Worm (Caenorhabditis elegans) whole organism, L4 larva: Measurements from ENCODE around the gene F47B8.18.

Experiments used
- F10B5.3 ChIP-seq: sonication (generic microtip); optimal IDR thresholded peaks from 2 replicates; lab custom pipeline; 2016; ENCODE audit warnings: mild to moderate bottlenecking, missing genetic modification characterization, missing compliant biosample characterization
- F37D6.2 ChIP-seq: sonication (generic microtip); optimal IDR thresholded peaks from 2 replicates; lab custom pipeline; 2016; ENCODE audit warnings: mild to moderate bottlenecking, missing genetic modification characterization, missing compliant biosample characterization
- F44E2.7 ChIP-seq: fragments of 200-800 bp; sonication (Bioruptor generic); IDR thresholded peaks from 2 replicates; pipeline ENCODE4 v2.1.2; 2022; ENCODE audit warnings: missing genetic modification characterization, missing compliant biosample characterization
- F49E8.2 ChIP-seq: sonication (generic microtip); optimal IDR thresholded peaks from 2 replicates; lab custom pipeline; 2016; ENCODE audit warnings: missing compliant biosample characterization, mild to moderate bottlenecking, missing genetic modification characterization, borderline replicate concordance
- Y105C5A.15 ChIP-seq: fragments of 200-800 bp; sonication (Bioruptor generic); IDR thresholded peaks from 2 replicates; pipeline ENCODE4 v1.3.6; 2022; ENCODE audit warnings: missing genetic modification characterization, missing compliant biosample characterization
- Y48G9A.11 ChIP-seq: fragments of 200-800 bp; sonication (Bioruptor generic); IDR thresholded peaks from 2 replicates; pipeline ENCODE4 v1.3.6; 2022; ENCODE audit warnings: missing genetic modification reagents, missing genetic modification characterization, missing compliant biosample characterization
- Y5F2A.4 ChIP-seq: fragments of 200-800 bp; sonication (Bioruptor generic); optimal IDR thresholded peaks from 2 replicates; lab custom pipeline; 2018; ENCODE audit warnings: mild to moderate bottlenecking, missing genetic modification characterization, missing compliant biosample characterization
- ZK337.2 ChIP-seq: fragments of 200-800 bp; sonication (Bioruptor generic); IDR thresholded peaks from 2 replicates; pipeline ENCODE4 v1.3.6; 2022; ENCODE audit warnings: missing genetic modification reagents, missing genetic modification characterization, missing compliant biosample characterization
- aha-1 ChIP-seq: fragments of 150-350 bp; peaks from one replicate; lab custom pipeline; 2014; ENCODE audit warnings: missing biosample characterization, missing genetic modification characterization
- aly-2 ChIP-seq: sonication (generic microtip); optimal IDR thresholded peaks from 2 replicates; lab custom pipeline; 2018; ENCODE audit warnings: missing biosample characterization, missing genetic modification characterization
- ama-1 ChIP-seq: fragments of 150-350 bp; optimal IDR thresholded peaks from 2 replicates; lab custom pipeline; 2014; ENCODE audit warnings: inconsistent platforms, mixed read lengths
- attf-4 ChIP-seq: sonication (generic microtip); optimal IDR thresholded peaks from 3 replicates; lab custom pipeline; 2017; ENCODE audit warnings: missing biosample characterization, missing genetic modification characterization
- ceh-20 ChIP-seq: fragments of 200-800 bp; sonication (Bioruptor generic); IDR thresholded peaks from 2 replicates; pipeline ENCODE4 v1.3.6; 2022; ENCODE audit warnings: missing genetic modification reagents, missing genetic modification characterization, missing compliant biosample characterization
- ceh-82 ChIP-seq: sonication (generic microtip); optimal IDR thresholded peaks from 2 replicates; lab custom pipeline; 2017; ENCODE audit warnings: missing biosample characterization, missing genetic modification characterization
- daf-19 ChIP-seq: fragments of 200-800 bp; sonication (Bioruptor generic); conservative IDR thresholded peaks from 2 replicates; pipeline ENCODE4 v1.3.6; 2022; ENCODE audit warnings: missing genetic modification characterization, missing compliant biosample characterization
- egl-27 ChIP-seq: sonication (generic microtip); optimal IDR thresholded peaks from 3 replicates; lab custom pipeline; 2017; ENCODE audit warnings: missing biosample characterization, missing genetic modification reagents, missing genetic modification characterization
- fkh-10 ChIP-seq: fragments of 150-350 bp; optimal IDR thresholded peaks from 2 replicates; lab custom pipeline; 2014; ENCODE audit warnings: missing biosample characterization, missing genetic modification reagents, missing genetic modification characterization
- fos-1 ChIP-seq: fragments of 150-350 bp; optimal IDR thresholded peaks from 2 replicates; lab custom pipeline; 2014; ENCODE audit warnings: missing biosample characterization, missing genetic modification characterization
- gei-8 ChIP-seq: fragments of 200-800 bp; sonication (Bioruptor generic); optimal IDR thresholded peaks from 2 replicates; lab custom pipeline; 2018; ENCODE audit warnings: mild to moderate bottlenecking, missing genetic modification characterization, missing compliant biosample characterization
- hlh-30 ChIP-seq: sonication (generic microtip); optimal IDR thresholded peaks from 2 replicates; lab custom pipeline; 2017; ENCODE audit warnings: antibody characterized with exemption, mild to moderate bottlenecking, missing genetic modification characterization, missing compliant biosample characterization; ENCODE audit not compliant: insufficient read depth
- hmg-1.1 ChIP-seq: fragments of 200-800 bp; sonication (Bioruptor generic); IDR thresholded peaks from 2 replicates; pipeline ENCODE4 v1.3.6; 2022; ENCODE audit warnings: missing genetic modification reagents, missing genetic modification characterization, missing compliant biosample characterization
- jun-1 ChIP-seq: fragments of 150-350 bp; optimal IDR thresholded peaks from 2 replicates; lab custom pipeline; 2014; ENCODE audit warnings: missing biosample characterization, missing genetic modification reagents, missing genetic modification characterization
- lin-1 ChIP-seq: fragments of 200-800 bp; sonication (Bioruptor generic); IDR thresholded peaks from 2 replicates; pipeline ENCODE4 v1.3.6; 2022; ENCODE audit warnings: missing genetic modification reagents, missing genetic modification characterization, missing compliant biosample characterization
- lin-15B ChIP-seq: fragments of 150-350 bp; sonication (generic microtip); optimal IDR thresholded peaks from 3 replicates; lab custom pipeline; 2014; ENCODE audit warnings: missing biosample characterization, missing genetic modification characterization
- lin-39 ChIP-seq: fragments of 150-350 bp; optimal IDR thresholded peaks from 2 replicates; lab custom pipeline; 2014; ENCODE audit warnings: missing biosample characterization, missing genetic modification reagents, missing genetic modification characterization
- lsy-2 ChIP-seq, 2 experiments: fragments of 150-350 bp in 1 of 2; sonication (generic microtip) in 1 of 2; optimal IDR thresholded peaks; 2 replicates each; lab custom pipeline; 2014 to 2017; ENCODE audit warnings: missing biosample characterization in 2 of 2, missing genetic modification characterization in 2 of 2
- madf-5 ChIP-seq, 2 experiments: fragments of 200-800 bp; sonication (Bioruptor generic); IDR thresholded peaks; 2 replicates each; pipeline ENCODE4 v1.3.6; 2022; ENCODE audit warnings: missing compliant biosample characterization in 2 of 2, missing genetic modification characterization in 2 of 2
- mdt-29 ChIP-seq: fragments of 200-800 bp; sonication (Bioruptor generic); IDR thresholded peaks from 2 replicates; pipeline ENCODE4 v1.3.6; 2022; ENCODE audit warnings: missing genetic modification reagents, missing genetic modification characterization, missing compliant biosample characterization
- mep-1 ChIP-seq: fragments of 150-350 bp; sonication (generic microtip); optimal IDR thresholded peaks from 3 replicates; lab custom pipeline; 2014; ENCODE audit warnings: missing biosample characterization, missing genetic modification characterization
- nhr-11 ChIP-seq: fragments of 150-350 bp; optimal IDR thresholded peaks from 2 replicates; lab custom pipeline; 2014; ENCODE audit warnings: missing biosample characterization, missing genetic modification characterization
- nhr-25 ChIP-seq: sonication (generic microtip); optimal IDR thresholded peaks from 2 replicates; lab custom pipeline; 2017; ENCODE audit warnings: missing genetic modification characterization, mild to moderate bottlenecking, missing compliant biosample characterization, antibody characterized with exemption, moderate library complexity, borderline replicate concordance; ENCODE audit not compliant: insufficient read depth
- nhr-28 ChIP-seq: fragments of 150-350 bp; optimal IDR thresholded peaks from 2 replicates; lab custom pipeline; 2014; ENCODE audit warnings: missing biosample characterization, missing genetic modification characterization
- nhr-41 ChIP-seq: fragments of 200-800 bp; sonication (Bioruptor generic); IDR thresholded peaks from 2 replicates; pipeline ENCODE4 v1.3.6; 2022; ENCODE audit warnings: missing genetic modification reagents, missing genetic modification characterization, missing compliant biosample characterization
- nhr-48 ChIP-seq: sonication (generic microtip); optimal IDR thresholded peaks from 2 replicates; lab custom pipeline; 2016; ENCODE audit warnings: mild to moderate bottlenecking, missing genetic modification characterization, missing compliant biosample characterization
- nhr-6 ChIP-seq: fragments of 150-350 bp; optimal IDR thresholded peaks from 2 replicates; lab custom pipeline; 2014; ENCODE audit warnings: missing biosample characterization, missing genetic modification characterization
- nhr-76 ChIP-seq: fragments of 150-350 bp; optimal IDR thresholded peaks from 2 replicates; lab custom pipeline; 2014; ENCODE audit warnings: missing biosample characterization, missing genetic modification characterization
- nhr-77 ChIP-seq: fragments of 150-350 bp; optimal IDR thresholded peaks from 2 replicates; lab custom pipeline; 2014; ENCODE audit warnings: missing biosample characterization, missing genetic modification characterization
- pha-4 ChIP-seq, 2 experiments: fragments of 150-350 bp in 1 of 2; fragments of 200-800 bp in 1 of 2; sonication (Bioruptor generic) in 1 of 2; IDR thresholded peaks in 1 of 2; optimal IDR thresholded peaks in 1 of 2; 2 replicates each; pipeline versions ENCODE4 v1.3.6 to Lab custom; 2014 to 2022; ENCODE audit warnings: missing genetic modification characterization in 2 of 2, missing genetic modification reagents in 2 of 2, missing biosample characterization in 1 of 2, missing compliant biosample characterization in 1 of 2
- php-3 ChIP-seq: fragments of 200-800 bp; sonication (Bioruptor generic); IDR thresholded peaks from 2 replicates; pipeline ENCODE4 v1.3.6; 2022; ENCODE audit warnings: missing genetic modification reagents, missing genetic modification characterization, missing compliant biosample characterization
- sdz-12 ChIP-seq: fragments of 200-800 bp; sonication (Bioruptor generic); optimal IDR thresholded peaks from 2 replicates; lab custom pipeline; 2018; ENCODE audit warnings: mild to moderate bottlenecking, missing genetic modification characterization, missing compliant biosample characterization
- set-16 ChIP-seq: fragments of 200-800 bp; sonication (Bioruptor generic); IDR thresholded peaks from 2 replicates; pipeline ENCODE4 v1.3.6; 2022; ENCODE audit warnings: missing genetic modification reagents, missing genetic modification characterization, missing compliant biosample characterization
- skn-1 ChIP-seq: fragments of 150-350 bp; optimal IDR thresholded peaks from 2 replicates; lab custom pipeline; 2014; ENCODE audit warnings: missing biosample characterization, missing genetic modification characterization
- snpc-1.2 ChIP-seq: fragments of 200-800 bp; sonication (Bioruptor generic); IDR thresholded peaks from 2 replicates; pipeline ENCODE4 v1.3.6; 2022; ENCODE audit warnings: missing genetic modification reagents, missing genetic modification characterization, missing compliant biosample characterization
- snpc-4 ChIP-seq: fragments of 150-350 bp; optimal IDR thresholded peaks from 2 replicates; lab custom pipeline; 2014; ENCODE audit warnings: missing biosample characterization, missing genetic modification characterization
- spr-1 ChIP-seq: sonication (generic microtip); optimal IDR thresholded peaks from 2 replicates; lab custom pipeline; 2016; ENCODE audit warnings: mild to moderate bottlenecking, missing genetic modification characterization, missing compliant biosample characterization
- spr-3 ChIP-seq: fragments of 200-800 bp; sonication (Bioruptor generic); optimal IDR thresholded peaks from 2 replicates; lab custom pipeline; 2018; ENCODE audit warnings: mild to moderate bottlenecking, missing genetic modification characterization, missing compliant biosample characterization
- unc-39 ChIP-seq: sonication (generic microtip); optimal IDR thresholded peaks from 2 replicates; lab custom pipeline; 2017; ENCODE audit warnings: missing biosample characterization, missing genetic modification characterization
- unc-62 ChIP-seq, 3 experiments: fragments of 150-350 bp in 1 of 3; sonication (generic microtip); optimal IDR thresholded peaks in 2 of 3; peaks in 1 of 3; 1 replicate in 1 of 3; 2 replicates in 2 of 3; lab custom pipeline; 2014 to 2017; ENCODE audit warnings: missing biosample characterization in 3 of 3, missing genetic modification characterization in 3 of 3, missing genetic modification reagents in 3 of 3, missing genotype in 1 of 3
- zfp-2 ChIP-seq: sonication (generic microtip); optimal IDR thresholded peaks from 2 replicates; lab custom pipeline; 2016; ENCODE audit warnings: mild to moderate bottlenecking, missing genetic modification characterization, missing compliant biosample characterization
- ztf-7 ChIP-seq: fragments of 150-350 bp; optimal IDR thresholded peaks from 2 replicates; lab custom pipeline; 2014; ENCODE audit warnings: missing biosample characterization, missing genetic modification characterization

F47B8.18 gene

ce11 chrV:14354258-14354877, 29.1 kb upstream of the F47B8.18 start, which contains the start of gene Y49A3A.3:
Gene Y49A3A.3 (plus strand): TSS chrV:14354410.
- no peak for TF ChIP-seq fos-1 (tag; lab: Kevin White, UChicago)
- TF ChIP-seq unc-39 = no peak
- TF ChIP-seq set-16 = no peak
- 0 out of 4 replicates have a peak, but pooled peaks have one; percentile 3 to 18 for TF ChIP-seq madf-5 (GFP tag; IDR thresholded peaks at IDR 0.05; lab: Robert Waterston, UW)
- peak; percentile 62 for TF ChIP-seq Y5F2A.4 (GFP tag; lab: Kevin White, UChicago)
- TF ChIP-seq F44E2.7 (GFP tag; lab: Robert Waterston, UW) = no peak
- no peak for TF ChIP-seq lin-39
- TF ChIP-seq attf-4 (tag; lab: Kevin White, UChicago) = no peak
- no peak for TF ChIP-seq F49E8.2 (tag; lab: Kevin White, UChicago)
- TF ChIP-seq lsy-2 (tag; optimal IDR thresholded peaks at IDR 0.05; lab: Kevin White, UChicago) = peak in 1 of 2 experiments; percentile 65
- TF ChIP-seq F37D6.2 (tag; lab: Kevin White, UChicago) = no peak
- no peak for TF ChIP-seq ceh-20 (GFP tag; lab: Robert Waterston, UW)
- TF ChIP-seq zfp-2 (tag; lab: Kevin White, UChicago) = no peak
- TF ChIP-seq nhr-41 (GFP tag; lab: Robert Waterston, UW) = no peak
- peak; percentile 59 for TF ChIP-seq nhr-25 (tag; lab: Kevin White, UChicago)
- TF ChIP-seq spr-1 (tag; lab: Kevin White, UChicago) = peak; percentile 65
- TF ChIP-seq Y48G9A.11 (GFP tag; lab: Robert Waterston, UW) = no peak
- TF ChIP-seq nhr-48 (tag; lab: Kevin White, UChicago) = peak; percentile 57
- no peak for TF ChIP-seq nhr-76 (tag; lab: Kevin White, UChicago)
- TF ChIP-seq ZK337.2 (GFP tag; lab: Robert Waterston, UW) = no peak
- TF ChIP-seq lin-15B = no peak
- no peak; the same call in 1 of the 2 replicates for TF ChIP-seq php-3 (GFP tag; lab: Robert Waterston, UW)
- peak; percentile 68; the same call in 1 of the 2 replicates for TF ChIP-seq snpc-1.2
- TF ChIP-seq nhr-28 (tag; lab: Kevin White, UChicago) = no peak
- TF ChIP-seq Y105C5A.15 (GFP tag; lab: Robert Waterston, UW) = peak; percentile 49; the same call in 1 of the 2 replicates
- TF ChIP-seq ama-1 (lab: Kevin White, UChicago) = peak; percentile 80
- TF ChIP-seq nhr-11 (tag; lab: Kevin White, UChicago) = no peak
- no peak; the same call in 1 of the 2 replicates for TF ChIP-seq mdt-29
- no peak for TF ChIP-seq F10B5.3 (tag; lab: Kevin White, UChicago)
- TF ChIP-seq nhr-77 (tag; lab: Kevin White, UChicago) = no peak
- TF ChIP-seq nhr-6 = peak; percentile 56
- no peak for TF ChIP-seq snpc-4
- peak in 1 of 2 experiments; percentile 94 for TF ChIP-seq unc-62 (GFP tag; optimal IDR thresholded peaks at IDR 0.05 in 1 of 2; lab: Kevin White, UChicago)
- no peak for TF ChIP-seq unc-62 (tag; optimal IDR thresholded peaks at IDR 0.05; lab: Kevin White, UChicago)
- TF ChIP-seq hmg-1.1 (GFP tag; lab: Robert Waterston, UW) = peak; percentile 37; the same call in 1 of the 2 replicates
- TF ChIP-seq ceh-82 (tag; lab: Kevin White, UChicago) = no peak
- TF ChIP-seq sdz-12 = peak; percentile 85
- no peak for TF ChIP-seq ztf-7
- peak; percentile 67 for TF ChIP-seq spr-3 (GFP tag; lab: Kevin White, UChicago)
- no peak for TF ChIP-seq gei-8
- no peak for TF ChIP-seq skn-1 (tag; lab: Kevin White, UChicago)
- peak; percentile 67 for TF ChIP-seq pha-4 (GFP tag; IDR thresholded peaks at IDR 0.05; lab: Robert Waterston, UW)
- TF ChIP-seq pha-4 (tag; optimal IDR thresholded peaks at IDR 0.05; lab: Kevin White, UChicago) = no peak
- TF ChIP-seq lin-1 = peak; percentile 42; the same call in 1 of the 2 replicates
- TF ChIP-seq daf-19 = no peak
- TF ChIP-seq aha-1 (tag; lab: Kevin White, UChicago) = peak; percentile 94
- no peak for TF ChIP-seq jun-1 (tag; lab: Kevin White, UChicago)
- TF ChIP-seq hlh-30 (tag; lab: Kevin White, UChicago) = no peak
- TF ChIP-seq fkh-10 (GFP tag; lab: Kevin White, UChicago) = no peak
- TF ChIP-seq aly-2 (tag; lab: Kevin White, UChicago) = peak; percentile 83
- peak; percentile 70 for TF ChIP-seq mep-1
- no peak for TF ChIP-seq egl-27 (tag; lab: Kevin White, UChicago)
